Worm (Caenorhabditis elegans) whole organism, L4/young adult: ENCODE results near the gene C16C8.4.

Experiments
- dao-5 ChIP-seq: sonication (generic microtip); optimal IDR thresholded peaks from 2 replicates; lab custom pipeline; 2016; ENCODE audit warnings: missing genotype, missing genetic modification characterization, moderate library complexity, missing compliant biosample characterization
- him-1 ChIP-seq: sonication (generic microtip); optimal IDR thresholded peaks from 2 replicates; lab custom pipeline; 2016; ENCODE audit warnings: missing genotype, missing genetic modification reagents, missing genetic modification characterization, missing compliant biosample characterization

- TF ChIP-seq dao-5 (no peak), him-1 (no peak)
Observed at ce11 chrII:3448776-3449280, 4.6 kb upstream of the C16C8.4 start, which contains the start of gene C16C8.25.
